Fruit fly (Drosophila melanogaster): ENCODE measurements around the gene Paip2.
A peak's percentile ranks its signal among the peaks of the same experiment; 100 is the strongest.

DNA sequence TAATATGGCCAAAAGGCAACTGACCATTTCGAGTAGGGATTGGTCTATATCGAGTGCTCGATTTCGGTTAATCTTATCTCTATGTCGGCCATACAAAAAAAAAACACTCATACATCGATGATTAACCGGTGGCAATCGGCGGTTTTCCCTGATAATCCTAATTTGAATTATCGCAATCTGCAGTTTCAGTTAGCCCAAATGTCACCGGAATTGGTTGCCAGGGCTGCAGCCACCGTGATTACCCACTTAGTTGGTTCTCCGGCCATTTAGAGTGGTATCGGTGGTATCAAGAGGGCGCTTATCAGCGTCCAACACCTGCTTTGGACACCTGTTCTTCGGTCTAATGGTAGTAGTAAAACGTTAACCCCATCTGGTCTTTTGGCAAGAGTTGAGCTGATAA lies 8.5 kb upstream of the Paip2 start:
- TF ChIP-seq CG11617 (GFP tag; optimal IDR thresholded peaks at IDR 0.05) (no peak), CG12768 (GFP tag; optimal IDR thresholded peaks at IDR 0.05) (no peak), CG7045 (GFP tag; optimal IDR thresholded peaks at IDR 0.05) (no peak), kay (GFP tag; ENCODE audit: borderline replicate concordance) (no peak), CG33017 (tag; optimal IDR thresholded peaks at IDR 0.05) (no peak), cnc (optimal IDR thresholded peaks at IDR 0.05) (no peak), CG1620 (GFP tag; optimal IDR thresholded peaks at IDR 0.05) (no peak), Mnt (GFP tag; optimal IDR thresholded peaks at IDR 0.05) (peak; percentile 13), bab1 (GFP tag; optimal IDR thresholded peaks at IDR 0.05) (no peak)

Data from whole organism, adult.